Worm (Caenorhabditis elegans) whole organism, midembryonic: ENCODE data around the gene cyld-1.

ENCODE experiments used
- T22C8.4 ChIP-seq: fragments of 200-800 bp; sonication (Bioruptor generic); IDR thresholded peaks from 2 replicates; pipeline ENCODE4 v1.3.6; 2022; ENCODE audit warnings: missing genetic modification characterization, missing compliant biosample characterization
- cog-1 ChIP-seq: sonication (generic microtip); optimal IDR thresholded peaks from 2 replicates; lab custom pipeline; 2016; ENCODE audit warnings: missing genetic modification characterization, missing compliant biosample characterization
- flt-1 ChIP-seq: fragments of 200-800 bp; sonication (Bioruptor generic); IDR thresholded peaks from 2 replicates; pipeline ENCODE4 v1.3.6; 2022; ENCODE audit warnings: missing genetic modification characterization, missing compliant biosample characterization
- klf-2 ChIP-seq: fragments of 200-800 bp; sonication (Bioruptor generic); conservative IDR thresholded peaks from 2 replicates; pipeline ENCODE4 v1.3.6; 2022; ENCODE audit warnings: missing genetic modification reagents, missing genetic modification characterization, missing compliant biosample characterization
- med-1 ChIP-seq: sonication (generic microtip); optimal IDR thresholded peaks from 2 replicates; lab custom pipeline; 2017; ENCODE audit warnings: missing genetic modification characterization, mild to moderate bottlenecking, missing compliant biosample characterization, antibody characterized with exemption, missing genetic modification reagents; ENCODE audit not compliant: insufficient read depth
- ref-1 ChIP-seq: fragments of 200-800 bp; sonication (Bioruptor generic); conservative IDR thresholded peaks from 2 replicates; pipeline ENCODE4 v1.3.6; 2022; ENCODE audit warnings: missing genetic modification reagents, missing genetic modification characterization, missing compliant biosample characterization
- tab-1 ChIP-seq: fragments of 200-800 bp; sonication (Bioruptor generic); IDR thresholded peaks from 2 replicates; pipeline ENCODE4 v1.3.6; 2022; ENCODE audit warnings: missing genetic modification characterization, missing compliant biosample characterization
- ztf-23 ChIP-seq: fragments of 200-800 bp; sonication (Bioruptor generic); IDR thresholded peaks from 2 replicates; pipeline ENCODE4 v1.3.6; 2022; ENCODE audit warnings: missing genetic modification reagents, missing genetic modification characterization, missing compliant biosample characterization
- ztf-29 ChIP-seq: fragments of 200-800 bp; sonication (Bioruptor generic); IDR thresholded peaks from 2 replicates; pipeline ENCODE4 v1.3.6; 2022; ENCODE audit warnings: missing genetic modification reagents, missing genetic modification characterization, missing compliant biosample characterization

Gene cyld-1

DNA sequence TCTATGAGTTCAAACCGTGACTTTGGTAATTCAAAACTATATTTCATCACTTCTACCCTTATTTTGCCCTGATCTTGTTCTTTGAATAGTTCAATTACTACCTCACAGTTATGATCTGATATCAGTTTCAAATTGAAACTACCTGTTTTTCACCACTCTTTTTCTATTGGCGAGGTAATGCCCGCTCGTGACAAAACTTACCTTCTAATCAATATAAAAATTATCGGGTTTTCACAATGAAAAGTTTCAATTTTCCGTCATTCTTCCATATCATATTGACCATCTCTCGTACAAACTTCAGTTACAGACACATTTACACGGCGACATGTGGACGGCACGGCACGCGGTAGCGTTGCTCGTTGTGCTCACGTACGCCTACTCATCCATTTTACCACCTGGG lies 21.6 kb upstream of the cyld-1 start, which contains the start of gene dec-7:
Gene dec-7 (plus strand): TSS at position 308 of the 400 bp plus-strand sequence.
- TF ChIP-seq med-1 (no peak), ztf-23 (GFP tag; lab: Robert Waterston, UW) (no peak), cog-1 (tag; lab: Kevin White, UChicago) (no peak), T22C8.4 (GFP tag; lab: Robert Waterston, UW) (no peak), tab-1 (GFP tag; lab: Robert Waterston, UW) (no peak), flt-1 (no peak), ztf-29 (GFP tag; lab: Robert Waterston, UW) (no peak), ref-1 (GFP tag; lab: Robert Waterston, UW) (no peak), klf-2 (GFP tag; lab: Robert Waterston, UW) (no peak)

DNA sequence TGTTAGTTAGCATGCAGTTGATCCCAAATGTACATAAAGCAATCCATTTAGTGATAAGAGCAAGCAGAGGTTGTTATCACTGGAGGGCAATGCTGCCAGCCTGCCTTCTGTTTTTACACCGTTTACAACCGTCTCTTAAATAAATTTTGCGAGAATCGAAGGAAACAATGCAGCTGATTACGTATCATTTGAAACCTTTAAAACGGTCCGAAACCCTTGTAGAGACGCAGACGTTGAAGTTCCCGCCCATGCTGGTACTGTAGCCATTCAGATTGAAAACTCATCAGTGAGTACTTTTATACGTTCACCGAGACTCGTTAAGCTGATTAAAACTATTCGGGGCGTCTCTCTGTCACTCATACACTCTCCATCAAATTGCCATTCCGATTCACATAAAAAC lies 19.9 kb upstream of the cyld-1 start:
- TF ChIP-seq tab-1 (GFP tag; lab: Robert Waterston, UW) (no peak), T22C8.4 (GFP tag; lab: Robert Waterston, UW) (no peak), klf-2 (GFP tag; lab: Robert Waterston, UW) (no peak)

DNA sequence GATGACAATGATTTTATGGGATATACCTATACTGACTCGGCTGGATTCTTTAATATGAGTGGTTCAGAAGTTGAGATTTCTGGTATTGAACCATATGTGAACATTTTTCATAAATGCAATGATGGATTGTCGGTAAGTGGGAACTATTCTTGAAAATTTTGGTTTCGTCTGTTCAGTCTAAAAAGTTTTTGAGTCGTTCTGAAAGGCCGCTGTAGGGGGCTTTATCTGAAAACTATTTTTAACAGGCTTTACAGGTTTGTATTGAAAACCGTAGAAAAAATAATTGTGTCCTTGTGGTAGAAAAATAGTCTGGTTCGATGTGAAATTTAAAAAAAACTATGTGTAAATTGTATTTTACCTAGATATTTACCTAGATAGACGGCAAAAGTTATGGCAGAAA lies 19.1 kb upstream of the cyld-1 start:
- no peak for TF ChIP-seq klf-2 (GFP tag; lab: Robert Waterston, UW)
- no peak for TF ChIP-seq flt-1
- TF ChIP-seq ztf-29 (GFP tag; lab: Robert Waterston, UW) = no peak
- TF ChIP-seq med-1 = no peak
- no peak for TF ChIP-seq cog-1 (tag; lab: Kevin White, UChicago)
- TF ChIP-seq T22C8.4 (GFP tag; lab: Robert Waterston, UW) = no peak
- TF ChIP-seq tab-1 (GFP tag; lab: Robert Waterston, UW) = no peak
- TF ChIP-seq ztf-23 (GFP tag; lab: Robert Waterston, UW) = no peak
- TF ChIP-seq ref-1 (GFP tag; lab: Robert Waterston, UW) = no peak

DNA sequence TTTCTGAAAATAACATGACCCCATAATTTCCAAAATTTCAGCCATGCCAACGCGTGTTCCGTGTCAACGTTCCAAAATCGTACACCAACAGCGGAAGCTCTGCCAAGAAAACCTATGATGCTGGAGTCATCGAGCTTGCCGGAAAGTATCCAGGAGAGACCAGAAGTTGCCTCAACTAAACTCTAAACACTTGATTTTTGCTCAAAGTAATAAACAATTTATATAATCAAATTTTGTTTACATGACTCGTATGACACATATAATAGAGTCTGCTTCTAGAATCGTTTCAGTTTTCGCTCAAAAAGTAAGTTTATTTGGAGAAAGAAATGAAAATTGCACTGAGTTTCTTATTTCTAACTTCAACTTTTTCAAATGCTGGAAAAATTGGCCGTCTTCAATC lies 18.3 kb upstream of the cyld-1 start, which contains the start of gene ttr-1:
Gene ttr-1 (plus strand): TSS at position 301 of the 400 bp plus-strand sequence.
- TF ChIP-seq ztf-23 (GFP tag; lab: Robert Waterston, UW) = no peak
- TF ChIP-seq T22C8.4 (GFP tag; lab: Robert Waterston, UW) = no peak
- TF ChIP-seq ref-1 (GFP tag; lab: Robert Waterston, UW) = no peak
- no peak for TF ChIP-seq ztf-29 (GFP tag; lab: Robert Waterston, UW)
- TF ChIP-seq med-1 = no peak
- no peak for TF ChIP-seq tab-1 (GFP tag; lab: Robert Waterston, UW)
- no peak for TF ChIP-seq klf-2 (GFP tag; lab: Robert Waterston, UW)
- no peak for TF ChIP-seq cog-1 (tag; lab: Kevin White, UChicago)
- no peak for TF ChIP-seq flt-1

DNA sequence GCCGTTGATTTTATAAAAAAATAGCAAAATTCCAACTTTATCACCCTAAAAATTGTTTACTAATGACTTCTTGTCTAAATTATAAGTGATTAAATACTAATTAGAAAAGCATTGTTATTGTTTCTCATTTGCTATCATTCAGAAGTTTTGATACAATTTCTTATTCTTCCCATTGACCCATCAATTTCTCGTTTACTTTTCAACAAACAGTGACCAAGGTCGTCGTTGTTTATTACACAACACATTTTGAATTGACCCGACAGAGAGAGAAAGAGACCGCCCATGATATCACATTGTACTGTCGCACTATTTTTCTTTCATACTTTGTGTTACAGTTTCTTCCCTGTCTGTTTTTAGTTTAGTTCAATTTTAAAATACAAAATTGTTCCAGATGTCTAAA lies 16.9 kb upstream of the cyld-1 start, which contains the start of gene ttr-2:
Gene ttr-2 (plus strand): TSS at position 392 of the 400 bp plus-strand sequence.
- TF ChIP-seq tab-1 (GFP tag; lab: Robert Waterston, UW) (no peak), klf-2 (GFP tag; lab: Robert Waterston, UW) (no peak), flt-1 (no peak), ztf-29 (GFP tag; lab: Robert Waterston, UW) (no peak), ztf-23 (GFP tag; lab: Robert Waterston, UW) (no peak), med-1 (no peak), T22C8.4 (GFP tag; lab: Robert Waterston, UW) (no peak), cog-1 (tag; lab: Kevin White, UChicago) (no peak), ref-1 (GFP tag; lab: Robert Waterston, UW) (no peak)

DNA sequence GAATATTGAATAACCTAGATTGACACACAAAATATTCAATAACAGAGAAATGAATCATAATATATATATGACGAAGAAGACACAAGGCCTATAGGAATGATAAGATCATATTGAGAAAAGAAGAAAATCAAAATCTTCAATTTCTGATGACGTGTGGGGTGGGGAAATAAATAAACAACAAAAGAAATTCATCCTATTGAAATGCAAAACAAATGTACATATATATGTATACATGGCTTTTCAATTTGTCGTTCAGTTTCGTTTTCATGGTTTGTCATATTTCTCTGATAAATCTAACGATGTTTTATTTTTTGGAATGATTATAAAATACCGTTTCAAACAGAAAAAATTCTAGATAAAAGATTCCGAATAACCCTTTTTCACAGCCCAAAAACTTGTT lies 16.2 kb upstream of the cyld-1 start, which contains the start of gene ttr-3:
Gene ttr-3 (minus strand): TSS at position 101 of the 400 bp plus-strand sequence.
- no peak for TF ChIP-seq T22C8.4 (GFP tag; lab: Robert Waterston, UW)
- TF ChIP-seq ztf-23 (GFP tag; lab: Robert Waterston, UW) = no peak
- TF ChIP-seq med-1 = no peak
- no peak for TF ChIP-seq tab-1 (GFP tag; lab: Robert Waterston, UW)
- TF ChIP-seq ztf-29 (GFP tag; lab: Robert Waterston, UW) = no peak
- TF ChIP-seq ref-1 (GFP tag; lab: Robert Waterston, UW) = no peak
- no peak for TF ChIP-seq flt-1
- no peak for TF ChIP-seq cog-1 (tag; lab: Kevin White, UChicago)
- no peak for TF ChIP-seq klf-2 (GFP tag; lab: Robert Waterston, UW)

DNA sequence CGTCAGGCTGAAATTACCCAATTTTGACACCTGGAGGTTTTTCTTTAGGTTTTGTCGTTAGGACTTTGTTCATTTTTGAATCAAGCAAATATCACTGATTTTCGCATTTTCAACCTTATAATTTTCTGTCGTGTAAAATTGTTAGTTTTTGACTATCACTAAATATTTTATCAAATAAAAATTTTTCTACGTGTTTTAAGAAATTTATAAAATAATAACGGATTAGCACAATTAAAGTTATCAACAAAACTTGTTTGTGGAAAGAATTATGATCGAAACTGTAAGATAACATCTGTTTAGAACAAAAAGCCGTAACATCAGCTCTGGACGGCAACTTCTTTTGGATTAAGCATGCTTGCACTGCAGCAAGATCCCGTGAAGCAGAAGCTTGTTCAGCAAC lies 12.4 kb upstream of the cyld-1 start, which contains the start of gene cbp-2:
Gene cbp-2 (plus strand): TSS at position 301 of the 400 bp plus-strand sequence.
- TF ChIP-seq ztf-23 (GFP tag; lab: Robert Waterston, UW) (no peak), tab-1 (GFP tag; lab: Robert Waterston, UW) (no peak), T22C8.4 (GFP tag; lab: Robert Waterston, UW) (no peak), klf-2 (GFP tag; lab: Robert Waterston, UW) (no peak), med-1 (no peak), cog-1 (tag; lab: Kevin White, UChicago) (no peak), ztf-29 (GFP tag; lab: Robert Waterston, UW) (no peak), ref-1 (GFP tag; lab: Robert Waterston, UW) (no peak), flt-1 (no peak)

DNA sequence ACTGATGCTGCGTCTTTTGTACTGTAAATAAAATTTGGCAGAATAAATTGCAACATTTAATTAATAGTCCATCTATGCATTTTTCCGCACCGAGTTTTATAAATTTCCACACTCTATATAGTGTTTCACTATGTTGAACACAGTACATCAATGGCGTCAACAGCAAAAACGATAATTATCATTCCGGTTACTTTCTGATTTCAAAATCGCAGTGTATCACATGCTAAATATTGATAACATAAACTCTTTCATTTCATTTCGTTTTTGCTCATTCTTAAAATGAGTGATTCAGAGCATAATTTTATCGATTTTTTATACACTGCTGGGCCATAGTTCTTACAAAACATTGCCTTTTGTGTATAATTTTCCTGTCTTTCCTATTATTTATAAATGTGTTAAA lies 11.9 kb upstream of the cyld-1 start:
- no peak for TF ChIP-seq ztf-29 (GFP tag; lab: Robert Waterston, UW)
- TF ChIP-seq ref-1 (GFP tag; lab: Robert Waterston, UW) = no peak
- no peak for TF ChIP-seq ztf-23 (GFP tag; lab: Robert Waterston, UW)
- no peak for TF ChIP-seq med-1
- no peak for TF ChIP-seq T22C8.4 (GFP tag; lab: Robert Waterston, UW)
- no peak for TF ChIP-seq flt-1
- no peak for TF ChIP-seq klf-2 (GFP tag; lab: Robert Waterston, UW)
- TF ChIP-seq tab-1 (GFP tag; lab: Robert Waterston, UW) = no peak
- no peak for TF ChIP-seq cog-1 (tag; lab: Kevin White, UChicago)

DNA sequence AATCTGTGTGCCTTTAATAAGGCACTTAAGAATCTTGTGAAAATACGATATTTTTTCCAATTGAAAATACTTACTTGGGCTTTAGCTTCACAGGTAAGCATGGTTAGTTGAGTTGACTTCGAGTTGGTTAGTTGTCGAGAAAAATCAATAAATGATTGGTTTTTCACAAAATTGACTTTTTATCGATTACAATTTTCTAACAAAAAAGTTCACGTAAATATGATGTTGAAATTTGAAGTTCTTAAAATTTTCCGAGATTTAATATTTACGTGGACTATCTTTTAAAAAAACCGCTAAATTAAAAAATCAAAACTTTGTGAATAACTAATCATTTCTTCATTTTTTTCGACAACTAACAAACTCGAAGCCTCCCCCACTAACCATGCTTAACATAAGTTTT lies 10.3 kb upstream of the cyld-1 start, which contains the start of gene F40F12.3:
Gene F40F12.3 (minus strand): TSS at position 101 of the 400 bp plus-strand sequence.
- TF ChIP-seq T22C8.4 (GFP tag; lab: Robert Waterston, UW) = no peak
- no peak for TF ChIP-seq flt-1
- TF ChIP-seq tab-1 (GFP tag; lab: Robert Waterston, UW) = no peak
- no peak for TF ChIP-seq med-1
- TF ChIP-seq ztf-29 (GFP tag; lab: Robert Waterston, UW) = no peak
- TF ChIP-seq klf-2 (GFP tag; lab: Robert Waterston, UW) = no peak
- TF ChIP-seq ref-1 (GFP tag; lab: Robert Waterston, UW) = no peak
- no peak for TF ChIP-seq cog-1 (tag; lab: Kevin White, UChicago)
- no peak for TF ChIP-seq ztf-23 (GFP tag; lab: Robert Waterston, UW)
